Worm (Caenorhabditis elegans) whole organism, L1 larva: ENCODE data around the gene C06E1.11.

Experiments
- alr-1 ChIP-seq: fragments of 200-800 bp; sonication (Bioruptor generic); optimal IDR thresholded peaks from 2 replicates; lab custom pipeline; 2018; ENCODE audit warnings: borderline replicate concordance, mild to moderate bottlenecking, missing genetic modification characterization, missing compliant biosample characterization
- ceh-82 ChIP-seq, 3 experiments: fragments of 150-350 bp in 1 of 3; sonication (generic microtip) in 2 of 3; optimal IDR thresholded peaks; 2 replicates each; lab custom pipeline; 2014 to 2017; ENCODE audit warnings: missing biosample characterization in 3 of 3, missing genetic modification characterization in 3 of 3
- ets-5 ChIP-seq: fragments of 200-800 bp; sonication (Bioruptor generic); IDR thresholded peaks from 2 replicates; pipeline ENCODE4 v1.3.6; 2022; ENCODE audit warnings: missing genetic modification characterization, missing compliant biosample characterization
- fkh-10 ChIP-seq: sonication (generic microtip); optimal IDR thresholded peaks from 2 replicates; lab custom pipeline; 2017; ENCODE audit warnings: missing biosample characterization, missing genetic modification reagents, missing genetic modification characterization
- hlh-4 ChIP-seq: sonication (generic microtip); optimal IDR thresholded peaks from 2 replicates; lab custom pipeline; 2016; ENCODE audit warnings: mild to moderate bottlenecking, missing genetic modification characterization, missing compliant biosample characterization
- jun-1 ChIP-seq: fragments of 150-350 bp; optimal IDR thresholded peaks from 2 replicates; lab custom pipeline; 2014; ENCODE audit warnings: missing biosample characterization, missing genetic modification reagents, missing genetic modification characterization
- lin-13 ChIP-seq: fragments of 150-350 bp; optimal IDR thresholded peaks from 2 replicates; lab custom pipeline; 2014; ENCODE audit warnings: missing biosample characterization, missing genetic modification reagents, missing genetic modification characterization
- nhr-11 ChIP-seq: fragments of 150-350 bp; optimal IDR thresholded peaks from 2 replicates; lab custom pipeline; 2014; ENCODE audit warnings: missing biosample characterization, missing genetic modification characterization
- nhr-12 ChIP-seq: sonication (generic microtip); optimal IDR thresholded peaks from 2 replicates; lab custom pipeline; 2017; ENCODE audit warnings: missing biosample characterization, missing genetic modification characterization
- pqm-1 ChIP-seq: sonication (generic microtip); optimal IDR thresholded peaks from 3 replicates; lab custom pipeline; 2017; ENCODE audit warnings: missing biosample characterization, missing genetic modification characterization
- skn-1 ChIP-seq: fragments of 150-350 bp; optimal IDR thresholded peaks from 2 replicates; lab custom pipeline; 2014; ENCODE audit warnings: missing biosample characterization, missing genetic modification characterization
- unc-130 ChIP-seq: fragments of 150-350 bp; optimal IDR thresholded peaks from 2 replicates; lab custom pipeline; 2017; ENCODE audit warnings: missing biosample characterization, missing genetic modification characterization, inconsistent platforms
- ztf-11 ChIP-seq, 2 experiments: sonication (generic microtip); optimal IDR thresholded peaks; 2 replicates each; lab custom pipeline; 2016 to 2017; ENCODE audit warnings: missing genetic modification characterization in 2 of 2, missing biosample characterization in 1 of 2, missing compliant biosample characterization in 1 of 2

DNA sequence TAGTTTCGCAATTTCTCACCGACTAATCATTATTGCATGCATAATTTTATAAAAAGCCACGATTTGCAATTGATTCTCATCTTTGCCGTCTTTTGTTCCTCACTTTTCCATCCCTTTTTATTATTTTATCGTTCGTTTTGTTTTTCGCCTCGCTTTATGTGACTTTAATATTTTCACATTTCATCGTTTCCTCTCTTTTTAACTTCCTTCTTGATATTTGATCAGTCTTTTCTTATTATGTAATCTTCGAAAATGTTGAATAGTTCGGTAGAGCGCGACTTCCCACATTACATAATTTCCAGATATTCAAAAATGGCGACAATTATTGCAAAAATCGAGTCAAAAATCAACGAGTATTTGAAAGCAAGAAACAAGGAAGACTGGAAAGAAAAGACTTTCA lies 11.0 kb downstream of the C06E1.11 start, which contains the start of gene C06E1.1:
- TF ChIP-seq nhr-11 (tag; lab: Kevin White, UChicago) (no peak), pqm-1 (tag; lab: Kevin White, UChicago) (no peak), jun-1 (no peak), hlh-4 (tag; lab: Kevin White, UChicago) (no peak), nhr-12 (tag; lab: Kevin White, UChicago) (no peak), lin-13 (GFP tag; lab: Kevin White, UChicago) (no peak), unc-130 (no peak), fkh-10 (no peak), alr-1 (no peak), ztf-11 (tag; optimal IDR thresholded peaks at IDR 0.05; lab: Kevin White, UChicago) (no peak), ceh-82 (tag; optimal IDR thresholded peaks at IDR 0.05; lab: Kevin White, UChicago) (no peak), ets-5 (GFP tag; lab: Robert Waterston, UW) (no peak), skn-1 (tag; lab: Kevin White, UChicago) (no peak)
